Worm (Caenorhabditis elegans): ENCODE results near the gene coq-3.

Gene coq-3

DNA sequence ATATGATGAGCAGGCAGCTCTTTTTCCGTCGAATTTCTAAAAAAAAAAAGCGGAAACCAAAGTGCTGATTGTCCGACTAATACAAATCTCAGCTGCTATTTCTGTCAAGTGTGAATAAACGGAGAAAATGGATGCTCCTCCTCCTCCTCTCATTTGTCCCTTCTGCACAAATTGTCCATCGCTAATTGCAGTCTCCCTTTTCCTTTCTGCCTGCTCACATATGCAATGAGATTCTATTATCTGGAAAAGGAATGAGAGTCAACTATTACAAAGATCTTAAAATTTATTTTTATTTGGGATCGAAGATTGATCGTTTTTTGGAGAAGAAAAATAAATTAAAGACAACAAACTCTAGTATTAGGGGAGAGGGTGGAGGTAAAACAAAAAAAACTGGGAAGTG, 26.1 kb upstream of the coq-3 start (continued):
- TF ChIP-seq F23B12.7 (tag; optimal IDR thresholded peaks at IDR 0.05; ENCODE audit: insufficient read depth) = no peak
- peak in 1 of 3 experiments; percentile 29 for TF ChIP-seq lin-35 (GFP tag; optimal IDR thresholded peaks at IDR 0.05)
- TF ChIP-seq atf-7 (tag; optimal IDR thresholded peaks at IDR 0.05) = no peak
- TF ChIP-seq T07F8.4 (tag; optimal IDR thresholded peaks at IDR 0.05) = no peak
- no peak for TF ChIP-seq attf-5 (GFP tag; optimal IDR thresholded peaks at IDR 0.05)
- TF ChIP-seq bed-2 (GFP tag; IDR thresholded peaks at IDR 0.05) = no peak
- TF ChIP-seq lag-1 (GFP tag; IDR thresholded peaks at IDR 0.05) = no peak
- TF ChIP-seq ekl-4 (GFP tag; IDR thresholded peaks at IDR 0.05) = no peak
- peak; percentile 76 for TF ChIP-seq madf-10 (tag; optimal IDR thresholded peaks at IDR 0.05)
- TF ChIP-seq F57A8.1 (GFP tag; optimal IDR thresholded peaks at IDR 0.05) = no peak
- peak; percentile 63 for TF ChIP-seq F10E7.11 (tag; optimal IDR thresholded peaks at IDR 0.05)
- TF ChIP-seq B0336.3 (GFP tag; IDR thresholded peaks at IDR 0.05) = no peak; the same call in 1 of the 2 replicates
- no peak for TF ChIP-seq akir-1 (GFP tag; optimal IDR thresholded peaks at IDR 0.05)
- no peak for TF ChIP-seq efl-1 (GFP tag; optimal IDR thresholded peaks at IDR 0.05)
- TF ChIP-seq ceh-58 (GFP tag; IDR thresholded peaks at IDR 0.05) = no peak
- no peak for TF ChIP-seq ceh-91 (GFP tag; IDR thresholded peaks at IDR 0.05)
- no peak for TF ChIP-seq Y79H2A.3 (GFP tag; conservative IDR thresholded peaks at IDR 0.05)
- TF ChIP-seq C06A6.2 (GFP tag; conservative IDR thresholded peaks at IDR 0.05) = no peak
- no peak for TF ChIP-seq repo-1 (tag; optimal IDR thresholded peaks at IDR 0.05)
- peak; percentile 52 for TF ChIP-seq die-1 (tag; optimal IDR thresholded peaks at IDR 0.05)
- peak; percentile 95 for TF ChIP-seq attf-6 (GFP tag; IDR thresholded peaks at IDR 0.05)
- peak; percentile 6 for TF ChIP-seq ama-1 (optimal IDR thresholded peaks at IDR 0.05)
- TF ChIP-seq ama-1 (GFP tag; optimal IDR thresholded peaks at IDR 0.05) = peak; percentile 13 to 39
- no peak for TF ChIP-seq nhr-179 (tag; optimal IDR thresholded peaks at IDR 0.05)
- TF ChIP-seq somi-1 (GFP tag; optimal IDR thresholded peaks at IDR 0.05) = no peak
- TF ChIP-seq Y95B8A.8 (GFP tag; IDR thresholded peaks at IDR 0.05) = no peak
- TF ChIP-seq snpc-1.1 (tag; optimal IDR thresholded peaks at IDR 0.05; ENCODE audit: insufficient read depth) = no peak
- no peak for TF ChIP-seq dox-1 (GFP tag; IDR thresholded peaks at IDR 0.05)
- no peak for TF ChIP-seq dpl-1 (GFP tag; optimal IDR thresholded peaks at IDR 0.05)
- TF ChIP-seq rcor-1 (GFP tag; IDR thresholded peaks at IDR 0.05) = no peak
- TF ChIP-seq ztf-22 (GFP tag; optimal IDR thresholded peaks at IDR 0.05) = no peak
- TF ChIP-seq ceh-79 (tag; optimal IDR thresholded peaks at IDR 0.05) = no peak
- no peak for TF ChIP-seq ztf-26 (tag; optimal IDR thresholded peaks at IDR 0.05)
- TF ChIP-seq ZK185.1 (tag; optimal IDR thresholded peaks at IDR 0.05; ENCODE audit: poor library complexity, severe bottlenecking) = peak; percentile 41
- TF ChIP-seq attf-3 (GFP tag; conservative IDR thresholded peaks at IDR 0.05) = no peak
- TF ChIP-seq ccch-3 (GFP tag; optimal IDR thresholded peaks at IDR 0.05) = no peak
- TF ChIP-seq sea-2 (GFP tag; IDR thresholded peaks at IDR 0.05) = no peak
- no peak for TF ChIP-seq xnd-1 (tag; optimal IDR thresholded peaks at IDR 0.05)
- TF ChIP-seq D2030.7 (GFP tag; IDR thresholded peaks at IDR 0.05) = no peak
- no peak for TF ChIP-seq hlh-12 (tag; optimal IDR thresholded peaks at IDR 0.05)
- TF ChIP-seq zfh-2 (GFP tag; conservative IDR thresholded peaks at IDR 0.05) = no peak
- TF ChIP-seq ztf-25 (GFP tag; IDR thresholded peaks at IDR 0.05) = no peak
- no peak for TF ChIP-seq mxl-1 (tag; optimal IDR thresholded peaks at IDR 0.05)
- TF ChIP-seq dpff-1 (tag; optimal IDR thresholded peaks at IDR 0.05) = no peak
- TF ChIP-seq madf-6 (GFP tag; IDR thresholded peaks at IDR 0.05) = no peak
- TF ChIP-seq him-1 (tag; optimal IDR thresholded peaks at IDR 0.05) = peak; percentile 24
- no peak for TF ChIP-seq zim-3 (tag; optimal IDR thresholded peaks at IDR 0.05)
- no peak for TF ChIP-seq sdz-38 (tag; optimal IDR thresholded peaks at IDR 0.05)
- TF ChIP-seq ztf-3 (GFP tag; optimal IDR thresholded peaks at IDR 0.05) = no peak
- TF ChIP-seq hmg-1.2 (GFP tag; IDR thresholded peaks at IDR 0.05) = peak; percentile 24; the same call in 1 of the 2 replicates
- TF ChIP-seq lir-1 (GFP tag; conservative IDR thresholded peaks at IDR 0.05) = no peak
